Fruit fly (Drosophila melanogaster) ovary, adult (tissue): Measurements from ENCODE around the gene MAPk-Ak2.

ENCODE experiments used
- CG17801 ChIP-seq: fragments of 200-800 bp; optimal IDR thresholded peaks from 2 replicates; lab custom pipeline; 2019; ENCODE audit warnings: missing biosample characterization, mild to moderate bottlenecking, missing genetic modification characterization, moderate library complexity; ENCODE audit not compliant: partially characterized antibody

MAPk-Ak2 gene

DNA sequence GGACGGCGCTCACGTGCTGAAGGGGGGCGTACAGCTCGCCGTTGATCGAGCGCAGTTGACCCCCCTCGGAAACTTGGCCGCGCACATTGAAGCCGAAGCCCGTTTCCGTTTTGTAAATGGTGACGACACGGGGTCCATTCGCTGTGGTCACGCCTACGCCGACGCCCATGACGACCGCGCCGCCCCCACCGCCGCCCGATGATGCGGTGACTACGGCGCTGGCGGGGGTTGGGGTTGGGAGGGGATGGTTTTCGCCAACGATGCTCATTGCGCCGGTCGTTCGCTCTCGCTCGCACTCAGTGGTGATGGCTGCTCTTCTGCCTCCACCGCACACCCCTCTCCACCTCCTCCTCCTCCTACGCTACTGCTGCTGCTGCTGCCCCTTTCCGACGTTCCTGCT, 26.8 kb downstream of the MAPk-Ak2 start:
- no peak for TF ChIP-seq CG17801

DNA sequence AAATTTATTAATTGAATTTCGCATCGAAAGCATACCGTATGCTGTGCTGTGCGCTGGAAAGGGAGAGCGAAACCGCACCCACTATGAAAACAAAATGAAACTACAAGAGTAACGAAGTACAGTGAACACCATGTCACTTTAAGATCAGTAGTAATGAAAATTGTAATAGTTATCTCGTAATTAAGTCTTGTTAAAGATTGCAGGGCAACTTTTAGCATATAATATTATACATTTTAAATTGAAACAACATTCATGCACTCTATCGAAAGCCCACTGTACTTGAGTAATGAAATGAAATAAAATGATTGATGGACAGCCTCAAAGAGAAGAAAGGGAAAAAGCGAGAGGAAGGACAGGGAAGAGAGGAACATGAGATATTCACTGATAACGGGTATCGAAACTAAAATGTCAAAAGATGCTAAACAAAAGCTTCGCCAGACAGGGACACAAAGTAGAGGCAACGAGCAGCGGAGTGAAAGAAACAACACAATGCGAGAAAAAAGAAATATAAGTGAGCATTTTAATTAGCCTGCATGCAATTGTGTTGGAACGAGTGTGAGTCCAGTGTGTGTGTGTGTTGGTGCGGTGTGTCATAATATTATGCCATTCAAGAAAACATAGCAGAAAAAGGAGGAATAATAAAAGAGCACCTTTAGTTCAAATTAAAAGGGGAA, 28.6 kb downstream of the MAPk-Ak2 start:
- peak; percentile 97 for TF ChIP-seq CG17801

DNA sequence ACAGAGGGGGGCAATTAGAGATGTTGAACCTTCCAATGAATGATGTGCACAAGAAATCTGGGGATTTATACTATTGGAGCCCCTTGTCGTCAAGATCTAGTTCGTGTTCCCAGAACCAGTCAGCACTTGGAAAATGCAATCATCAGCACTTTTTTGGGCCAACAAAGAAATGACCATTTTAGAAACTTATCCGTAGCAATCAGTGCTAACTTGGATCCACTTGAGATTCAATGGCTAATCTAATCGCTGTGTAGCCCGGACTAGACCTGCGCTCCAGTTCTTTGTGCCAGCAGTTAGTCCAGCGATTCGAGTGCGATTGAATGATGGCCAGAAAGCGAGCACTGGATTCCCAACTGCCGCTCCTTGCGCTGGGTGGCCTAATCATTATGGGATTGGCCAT, 31.6 kb downstream of the MAPk-Ak2 start, which contains the start of gene CG15773:
TSS of gene CG15773 (plus strand) at position 301 of the 400 bp plus-strand sequence.
- no peak for TF ChIP-seq CG17801

DNA sequence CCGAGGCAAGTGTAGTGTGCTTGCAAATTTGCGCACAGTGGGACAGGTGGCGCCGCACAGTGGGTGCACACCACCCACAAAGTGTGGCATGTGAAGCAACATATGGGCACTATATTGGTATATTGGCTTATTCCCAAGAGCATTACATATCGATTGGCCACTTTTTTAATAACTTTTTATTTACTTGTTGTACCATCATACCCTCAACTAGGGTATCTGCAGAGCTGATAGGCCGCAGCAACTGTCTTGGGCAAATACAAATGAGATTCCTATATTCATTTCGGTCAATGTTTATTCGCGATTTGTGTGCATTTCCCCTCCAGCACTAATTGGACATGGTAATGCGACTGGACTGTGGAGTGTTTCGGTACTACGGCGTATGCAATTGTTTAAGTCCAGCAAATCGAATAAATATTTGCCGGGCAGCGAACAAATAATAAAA, 39.2 kb downstream of the MAPk-Ak2 start:
- no peak for TF ChIP-seq CG17801

DNA sequence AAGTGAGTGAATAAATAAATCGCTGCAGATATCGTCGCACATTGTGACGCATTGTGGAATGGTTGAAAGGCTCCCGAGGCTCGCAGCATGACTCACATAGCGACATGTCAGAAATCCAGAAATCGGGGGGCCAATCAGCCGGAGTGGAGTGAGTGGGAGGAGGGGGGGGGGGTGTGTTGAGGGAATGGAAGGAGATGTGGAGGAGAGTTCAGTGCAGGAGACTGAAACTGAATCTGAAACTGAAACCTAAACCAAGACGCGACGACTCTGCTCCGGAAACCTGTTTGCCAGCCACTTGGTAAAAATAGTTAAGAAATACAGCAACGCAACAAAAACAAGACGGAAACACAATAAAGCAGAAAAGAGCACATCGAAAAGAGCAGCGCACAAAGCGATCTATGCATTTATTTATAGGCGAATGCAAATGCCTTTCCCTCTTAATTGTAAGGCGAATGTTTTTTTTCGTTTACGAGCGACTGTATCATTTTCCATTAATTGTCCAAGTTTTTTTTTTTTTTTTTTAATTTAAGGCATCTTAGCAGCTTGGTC, 39.8 kb downstream of the MAPk-Ak2 start:
- no peak for TF ChIP-seq CG17801

DNA sequence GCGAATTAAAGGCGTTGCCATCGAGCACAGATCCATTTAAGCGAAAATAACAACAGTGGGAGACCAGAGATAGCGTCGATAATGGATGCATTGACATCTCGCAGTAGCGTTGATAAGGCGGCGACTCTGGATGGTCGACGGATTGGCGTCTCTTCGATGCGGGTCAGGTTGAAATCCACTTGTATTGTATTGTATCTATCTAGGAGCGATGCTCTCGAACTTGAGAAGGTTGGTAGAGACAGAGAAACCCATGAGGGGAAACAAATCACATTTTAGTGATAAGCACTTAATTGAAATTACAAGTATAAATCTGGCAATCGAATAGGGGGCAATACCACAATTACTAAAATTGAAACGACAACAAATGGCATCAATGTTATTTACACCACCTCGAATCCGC, 40.4 kb downstream of the MAPk-Ak2 start:
- TF ChIP-seq CG17801 = no peak

DNA sequence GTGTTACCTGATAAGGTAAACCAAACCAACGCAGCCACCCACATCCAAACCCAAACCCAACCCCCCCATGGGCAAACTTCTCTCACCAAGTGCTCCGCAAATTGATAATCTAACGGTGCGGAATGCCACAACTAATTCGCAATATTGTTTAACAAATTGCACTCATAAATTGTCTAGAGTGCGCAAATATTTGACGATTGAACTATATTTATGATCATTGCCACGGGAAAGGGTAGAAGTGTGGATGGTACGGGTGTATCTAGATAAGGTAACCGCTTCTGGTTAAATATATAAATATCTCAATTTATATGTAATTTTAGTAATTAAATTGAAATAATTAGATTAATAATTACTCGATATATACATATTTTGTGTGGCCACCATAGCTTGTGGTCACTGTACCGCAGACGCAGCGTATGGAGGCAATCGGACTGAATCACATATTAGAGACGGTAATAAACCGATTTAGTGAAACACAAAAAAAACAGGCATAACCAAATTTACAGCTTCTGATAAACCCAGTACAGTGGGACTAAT, 45.5 kb downstream of the MAPk-Ak2 start:
- TF ChIP-seq CG17801 = peak; percentile 72

DNA sequence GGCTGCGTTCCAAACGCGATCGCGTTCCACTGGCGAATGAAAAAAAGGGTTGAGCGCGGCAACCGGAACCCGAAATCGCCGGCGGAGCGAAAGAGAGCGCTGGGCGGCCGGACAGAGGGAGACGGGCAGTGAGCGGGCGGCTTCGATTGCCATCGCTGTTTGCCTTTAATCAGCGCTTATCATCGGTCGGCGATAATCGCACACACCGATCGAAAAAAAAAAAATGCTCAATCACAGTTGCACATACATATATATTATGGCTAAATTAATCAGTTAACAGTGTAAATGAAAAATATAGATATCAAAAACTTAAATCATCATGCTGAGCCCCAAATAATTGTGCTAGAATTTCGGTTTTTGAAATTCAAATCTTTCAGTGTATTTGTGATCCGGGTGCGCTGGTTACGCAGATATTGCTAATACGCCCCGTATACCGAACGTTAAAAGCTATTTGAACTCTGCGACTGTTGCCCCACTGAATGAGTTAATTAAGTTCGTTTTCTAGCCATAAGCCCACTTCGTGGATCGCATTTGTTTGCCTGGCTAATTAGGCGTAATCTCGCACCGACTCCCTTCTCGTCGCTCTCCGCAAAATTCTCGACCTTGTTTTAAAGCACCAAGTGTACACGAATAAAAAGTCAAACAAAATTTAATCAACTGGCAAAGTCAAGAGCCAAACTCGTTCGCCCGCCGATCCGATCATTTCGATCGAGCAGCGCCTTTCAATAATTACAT, 46.1 kb downstream of the MAPk-Ak2 start, which contains the start of gene CG33080:
TSS of gene CG33080 (minus strand) at position 38 of the 735 bp plus-strand sequence.
- TF ChIP-seq CG17801 = no peak

DNA sequence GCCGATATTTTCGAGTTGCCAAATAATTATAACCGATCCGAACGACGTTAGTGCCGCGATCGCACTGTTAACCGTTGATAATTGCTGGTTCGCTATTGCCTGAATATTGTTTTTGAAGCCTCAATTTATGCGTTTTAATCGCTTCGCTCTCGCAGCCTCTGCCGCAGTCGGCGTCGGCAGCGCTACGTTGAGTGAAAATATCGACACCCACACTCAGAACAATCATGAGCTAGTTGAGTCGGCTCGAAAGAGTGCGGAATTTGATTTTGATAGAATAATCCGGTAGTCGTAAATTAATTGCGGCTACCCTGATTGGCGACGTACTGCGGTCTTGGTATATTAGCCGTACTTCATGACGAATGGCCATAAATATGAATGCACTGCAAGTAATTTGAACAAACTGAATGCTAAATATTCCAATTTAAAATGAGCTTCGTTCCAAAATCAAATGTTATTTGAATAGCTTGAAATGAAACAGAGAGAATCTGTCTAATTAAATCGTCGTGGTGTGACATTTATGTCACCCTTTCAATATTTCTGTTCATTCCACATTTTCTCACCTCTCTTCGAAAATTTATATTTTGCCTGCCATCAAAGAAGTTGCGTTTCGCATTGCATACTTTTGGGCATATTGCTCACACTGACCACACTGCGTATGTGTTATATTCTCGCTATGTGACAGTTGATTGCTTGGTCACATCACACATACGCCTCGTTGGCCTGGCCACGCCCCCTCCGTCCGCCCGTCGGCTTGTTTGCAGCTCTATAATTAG, 48.4 kb downstream of the MAPk-Ak2 start:
- TF ChIP-seq CG17801 = no peak

DNA sequence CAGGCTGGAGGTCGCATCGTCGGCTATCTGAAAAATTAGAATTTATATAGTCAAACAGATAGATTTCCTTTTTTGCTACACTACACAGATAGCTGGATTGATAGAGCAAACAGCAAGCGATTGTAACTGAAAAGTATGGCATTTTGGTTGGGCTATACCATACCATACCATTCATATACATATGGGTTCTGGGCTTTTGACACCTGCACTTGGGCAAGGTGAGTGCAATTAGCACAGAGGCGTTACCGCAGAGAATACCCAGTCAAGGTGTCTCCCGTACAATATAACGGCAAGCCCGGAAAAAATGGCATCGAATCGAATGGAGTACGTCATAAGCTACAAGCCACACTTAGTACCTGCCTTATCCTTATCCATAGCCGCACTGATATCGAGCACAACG, 49.2 kb downstream of the MAPk-Ak2 start:
- no peak for TF ChIP-seq CG17801

DNA sequence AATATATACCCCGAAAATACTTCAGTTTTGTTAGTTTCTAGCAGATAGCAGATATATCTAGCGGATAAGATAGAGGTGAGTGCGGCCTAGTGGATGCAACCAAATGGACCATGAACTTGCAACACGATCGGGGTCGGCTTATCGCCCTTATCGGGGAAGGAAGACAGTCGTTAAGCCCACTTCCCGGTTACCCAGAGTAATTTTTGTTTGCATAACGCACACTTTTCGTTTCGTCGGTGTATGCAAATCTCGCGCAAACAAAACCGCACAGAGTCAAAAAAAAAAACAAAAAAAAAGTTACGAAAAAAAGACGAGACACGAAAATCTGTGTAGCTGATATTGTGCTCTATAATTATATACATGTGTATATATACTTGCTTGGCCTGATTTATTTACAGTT, 51.0 kb downstream of the MAPk-Ak2 start:
- TF ChIP-seq CG17801 = no peak
